Fruit fly (Drosophila melanogaster) whole organism, adult: Measurements from ENCODE around the gene Nup93-2.

Source experiments
- CG12768 ChIP-seq: fragments of 200-800 bp; sonication (Bioruptor generic); optimal IDR thresholded peaks from 2 replicates; lab custom pipeline; 2017; ENCODE audit warnings: missing biosample characterization, missing genetic modification characterization, mild to moderate bottlenecking, moderate library complexity, missing genetic modification reagents
- CG1620 ChIP-seq: fragments of 200-800 bp; sonication (Bioruptor generic); optimal IDR thresholded peaks from 2 replicates; lab custom pipeline; 2016; ENCODE audit warnings: missing biosample characterization, missing genetic modification characterization
- CG33017 ChIP-seq: fragments of 200-800 bp; sonication (Bioruptor generic); optimal IDR thresholded peaks from 2 replicates; lab custom pipeline; 2018; ENCODE audit warnings: missing biosample characterization, mild to moderate bottlenecking, missing genetic modification characterization, moderate library complexity
- CG5204 ChIP-seq: fragments of 200-800 bp; sonication (Bioruptor generic); optimal IDR thresholded peaks from 2 replicates; lab custom pipeline; 2016; ENCODE audit warnings: missing biosample characterization, missing genetic modification characterization
- Clk ChIP-seq: fragments of 200-800 bp; sonication (Bioruptor generic); optimal IDR thresholded peaks from 2 replicates; lab custom pipeline; 2017; ENCODE audit warnings: missing biosample characterization, missing genetic modification characterization
- Crg-1 ChIP-seq: fragments of 200-800 bp; sonication (Bioruptor generic); optimal IDR thresholded peaks from 2 replicates; lab custom pipeline; 2016; ENCODE audit warnings: missing biosample characterization, missing genetic modification characterization
- bab1 ChIP-seq: fragments of 200-800 bp; sonication (Bioruptor generic); optimal IDR thresholded peaks from 3 replicates; lab custom pipeline; 2019; ENCODE audit warnings: missing biosample characterization, mild to moderate bottlenecking, missing genetic modification characterization, moderate library complexity
- cic ChIP-seq: fragments of 200-800 bp; sonication (Bioruptor generic); optimal IDR thresholded peaks from 2 replicates; lab custom pipeline; 2017; ENCODE audit warnings: missing biosample characterization, mild to moderate bottlenecking, missing genetic modification characterization, moderate library complexity
- cnc ChIP-seq, 2 experiments: fragments of >200 bp; optimal IDR thresholded peaks; 2 replicates each; lab custom pipeline; 2017
- kay ChIP-seq: fragments of 200-800 bp; sonication (Bioruptor generic); peaks from one replicate; lab custom pipeline; 2016; ENCODE audit warnings: missing biosample characterization, missing genetic modification characterization, borderline replicate concordance
- ovo ChIP-seq: fragments of 200-800 bp; sonication (Bioruptor generic); optimal IDR thresholded peaks from 2 replicates; lab custom pipeline; 2016; ENCODE audit warnings: missing biosample characterization, missing genetic modification characterization
- pad ChIP-seq: fragments of 200-800 bp; sonication (Bioruptor generic); optimal IDR thresholded peaks from 3 replicates; lab custom pipeline; 2017; ENCODE audit warnings: missing biosample characterization, missing genetic modification characterization, mild to moderate bottlenecking, moderate library complexity, missing genetic modification reagents
- toe ChIP-seq: fragments of 200-800 bp; sonication (Bioruptor generic); optimal IDR thresholded peaks from 2 replicates; lab custom pipeline; 2016; ENCODE audit warnings: missing biosample characterization, missing genetic modification characterization

DNA sequence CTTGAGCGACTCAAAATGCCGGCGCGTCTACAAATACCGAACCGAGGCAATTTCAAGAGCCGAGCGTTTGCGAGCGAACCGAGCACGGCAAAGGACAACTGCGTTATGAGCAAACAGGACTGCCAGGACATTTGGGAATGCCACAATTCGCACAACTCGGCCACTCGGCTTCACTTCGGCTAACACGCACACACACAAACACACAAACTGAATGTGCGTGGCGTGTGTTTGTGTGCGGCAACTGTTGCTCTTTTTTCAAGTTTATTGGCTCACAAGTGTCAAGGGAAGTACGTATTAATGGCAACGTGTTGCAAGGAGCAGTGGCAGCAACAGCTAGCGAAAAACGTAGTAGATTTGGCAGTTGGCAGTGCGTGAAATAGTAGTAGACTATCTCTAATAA lies 24.8 kb downstream of the Nup93-2 start:
- TF ChIP-seq CG5204 (GFP tag; lab: Kevin White, UChicago) (no peak), bab1 (GFP tag; lab: Kevin White, UChicago) (no peak), CG33017 (tag; lab: Kevin White, UChicago) (no peak), ovo (GFP tag; lab: Kevin White, UChicago) (no peak), pad (GFP tag; lab: Kevin White, UChicago) (no peak), Crg-1 (GFP tag; lab: Kevin White, UChicago) (no peak), Clk (GFP tag; lab: Kevin White, UChicago) (no peak), toe (GFP tag; lab: Kevin White, UChicago) (no peak), CG12768 (no peak), kay (GFP tag; lab: Kevin White, UChicago) (no peak), CG1620 (GFP tag; lab: Kevin White, UChicago) (no peak), cic (GFP tag; lab: Kevin White, UChicago) (no peak), cnc (optimal IDR thresholded peaks at IDR 0.05; lab: Kevin White, UChicago) (no peak)
